Worm (Caenorhabditis elegans) whole organism, L4 larva: ENCODE data around the gene spp-16.
A peak's percentile ranks its signal among the peaks of the same experiment; 100 is the strongest.

Experiments
- D1046.2 ChIP-seq: fragments of 200-800 bp; sonication (Bioruptor generic); IDR thresholded peaks from 2 replicates; pipeline ENCODE4 v1.3.6; 2022; ENCODE audit warnings: missing genetic modification characterization, missing compliant biosample characterization
- F49E8.2 ChIP-seq: sonication (generic microtip); optimal IDR thresholded peaks from 2 replicates; lab custom pipeline; 2016; ENCODE audit warnings: missing compliant biosample characterization, mild to moderate bottlenecking, missing genetic modification characterization, borderline replicate concordance
- T26A8.4 ChIP-seq: fragments of 200-800 bp; sonication (Bioruptor generic); IDR thresholded peaks from 2 replicates; pipeline ENCODE4 v1.3.6; 2022; ENCODE audit warnings: missing genetic modification characterization, missing compliant biosample characterization
- Y105C5A.15 ChIP-seq: fragments of 200-800 bp; sonication (Bioruptor generic); IDR thresholded peaks from 2 replicates; pipeline ENCODE4 v1.3.6; 2022; ENCODE audit warnings: missing genetic modification characterization, missing compliant biosample characterization
- Y48G9A.11 ChIP-seq: fragments of 200-800 bp; sonication (Bioruptor generic); IDR thresholded peaks from 2 replicates; pipeline ENCODE4 v1.3.6; 2022; ENCODE audit warnings: missing genetic modification reagents, missing genetic modification characterization, missing compliant biosample characterization
- Y5F2A.4 ChIP-seq: fragments of 200-800 bp; sonication (Bioruptor generic); optimal IDR thresholded peaks from 2 replicates; lab custom pipeline; 2018; ENCODE audit warnings: mild to moderate bottlenecking, missing genetic modification characterization, missing compliant biosample characterization
- attf-4 ChIP-seq: sonication (generic microtip); optimal IDR thresholded peaks from 3 replicates; lab custom pipeline; 2017; ENCODE audit warnings: missing biosample characterization, missing genetic modification characterization
- ceh-20 ChIP-seq: fragments of 200-800 bp; sonication (Bioruptor generic); IDR thresholded peaks from 2 replicates; pipeline ENCODE4 v1.3.6; 2022; ENCODE audit warnings: missing genetic modification reagents, missing genetic modification characterization, missing compliant biosample characterization
- ceh-32 ChIP-seq: sonication (generic microtip); optimal IDR thresholded peaks from 2 replicates; lab custom pipeline; 2016; ENCODE audit warnings: mild to moderate bottlenecking, missing genetic modification characterization, missing compliant biosample characterization; ENCODE audit not compliant: poor library complexity
- ceh-62 ChIP-seq: sonication (generic microtip); optimal IDR thresholded peaks from 2 replicates; lab custom pipeline; 2017; ENCODE audit warnings: missing biosample characterization, missing genetic modification characterization
- ces-1 ChIP-seq: fragments of 150-350 bp; sonication (generic microtip); optimal IDR thresholded peaks from 4 replicates; lab custom pipeline; 2014; ENCODE audit warnings: missing biosample characterization, missing genetic modification reagents, missing genetic modification characterization
- cey-2 ChIP-seq: sonication (generic microtip); optimal IDR thresholded peaks from 3 replicates; lab custom pipeline; 2017; ENCODE audit warnings: missing genetic modification characterization, mild to moderate bottlenecking, missing compliant biosample characterization, antibody characterized with exemption, borderline replicate concordance; ENCODE audit not compliant: insufficient read depth
- ctbp-1 ChIP-seq: fragments of 200-800 bp; sonication (Bioruptor generic); IDR thresholded peaks from 2 replicates; pipeline ENCODE4 v1.3.6; 2022; ENCODE audit warnings: missing genetic modification reagents, missing genetic modification characterization, missing compliant biosample characterization
- daf-19 ChIP-seq: fragments of 200-800 bp; sonication (Bioruptor generic); conservative IDR thresholded peaks from 2 replicates; pipeline ENCODE4 v1.3.6; 2022; ENCODE audit warnings: missing genetic modification characterization, missing compliant biosample characterization
- daf-8 ChIP-seq: fragments of 200-800 bp; sonication (Bioruptor generic); IDR thresholded peaks from 2 replicates; pipeline ENCODE4 v1.3.6; 2022; ENCODE audit warnings: missing genetic modification characterization, missing compliant biosample characterization
- dmd-6 ChIP-seq: fragments of 200-800 bp; sonication (Bioruptor generic); IDR thresholded peaks from 2 replicates; pipeline ENCODE4 v1.3.6; 2022; ENCODE audit warnings: missing genetic modification reagents, missing genetic modification characterization, missing compliant biosample characterization
- dmd-8 ChIP-seq: fragments of 200-800 bp; sonication (Bioruptor generic); IDR thresholded peaks from 2 replicates; pipeline ENCODE4 v1.3.6; 2022; ENCODE audit warnings: missing genetic modification characterization, missing compliant biosample characterization
- duxl-1 ChIP-seq: sonication (generic microtip); optimal IDR thresholded peaks from 2 replicates; lab custom pipeline; 2016; ENCODE audit warnings: mild to moderate bottlenecking, missing genetic modification characterization, moderate library complexity, missing compliant biosample characterization; ENCODE audit not compliant: poor library complexity
- dve-1 ChIP-seq: sonication (generic microtip); optimal IDR thresholded peaks from 2 replicates; lab custom pipeline; 2017; ENCODE audit warnings: antibody characterized with exemption, mild to moderate bottlenecking, missing genetic modification characterization, missing compliant biosample characterization; ENCODE audit not compliant: insufficient read depth
- fkh-10 ChIP-seq: fragments of 150-350 bp; optimal IDR thresholded peaks from 2 replicates; lab custom pipeline; 2014; ENCODE audit warnings: missing biosample characterization, missing genetic modification reagents, missing genetic modification characterization
- gei-8 ChIP-seq: fragments of 200-800 bp; sonication (Bioruptor generic); optimal IDR thresholded peaks from 2 replicates; lab custom pipeline; 2018; ENCODE audit warnings: mild to moderate bottlenecking, missing genetic modification characterization, missing compliant biosample characterization
- lin-15B ChIP-seq: fragments of 150-350 bp; sonication (generic microtip); optimal IDR thresholded peaks from 3 replicates; lab custom pipeline; 2014; ENCODE audit warnings: missing biosample characterization, missing genetic modification characterization
- lin-38 ChIP-seq: fragments of 200-800 bp; sonication (Bioruptor generic); IDR thresholded peaks from 2 replicates; pipeline ENCODE4 v1.3.6; 2022; ENCODE audit warnings: missing genetic modification reagents, missing genetic modification characterization, missing compliant biosample characterization
- lin-39 ChIP-seq: fragments of 150-350 bp; optimal IDR thresholded peaks from 2 replicates; lab custom pipeline; 2014; ENCODE audit warnings: missing biosample characterization, missing genetic modification reagents, missing genetic modification characterization
- lir-3 ChIP-seq: sonication (generic microtip); optimal IDR thresholded peaks from 2 replicates; lab custom pipeline; 2016; ENCODE audit warnings: mild to moderate bottlenecking, missing genetic modification characterization, missing compliant biosample characterization
- mdl-1 ChIP-seq, 2 experiments: fragments of 150-350 bp in 1 of 2; sonication (generic microtip) in 1 of 2; optimal IDR thresholded peaks; 2 replicates each; lab custom pipeline; 2014 to 2017; ENCODE audit warnings: missing biosample characterization in 2 of 2, missing genetic modification characterization in 2 of 2
- mdt-29 ChIP-seq: fragments of 200-800 bp; sonication (Bioruptor generic); IDR thresholded peaks from 2 replicates; pipeline ENCODE4 v1.3.6; 2022; ENCODE audit warnings: missing genetic modification reagents, missing genetic modification characterization, missing compliant biosample characterization
- mxl-3 ChIP-seq: fragments of 200-800 bp; sonication (Bioruptor generic); optimal IDR thresholded peaks from 2 replicates; lab custom pipeline; 2018; ENCODE audit warnings: mild to moderate bottlenecking, missing genetic modification characterization, missing compliant biosample characterization
- nhr-11 ChIP-seq: fragments of 150-350 bp; optimal IDR thresholded peaks from 2 replicates; lab custom pipeline; 2014; ENCODE audit warnings: missing biosample characterization, missing genetic modification characterization
- nhr-28 ChIP-seq: fragments of 150-350 bp; optimal IDR thresholded peaks from 2 replicates; lab custom pipeline; 2014; ENCODE audit warnings: missing biosample characterization, missing genetic modification characterization
- nhr-41 ChIP-seq: fragments of 200-800 bp; sonication (Bioruptor generic); IDR thresholded peaks from 2 replicates; pipeline ENCODE4 v1.3.6; 2022; ENCODE audit warnings: missing genetic modification reagents, missing genetic modification characterization, missing compliant biosample characterization
- nhr-42 ChIP-seq: fragments of 200-800 bp; sonication (Bioruptor generic); IDR thresholded peaks from 2 replicates; pipeline ENCODE4 v1.3.6; 2022; ENCODE audit warnings: missing genetic modification characterization, missing compliant biosample characterization
- nhr-48 ChIP-seq: sonication (generic microtip); optimal IDR thresholded peaks from 2 replicates; lab custom pipeline; 2016; ENCODE audit warnings: mild to moderate bottlenecking, missing genetic modification characterization, missing compliant biosample characterization
- nhr-6 ChIP-seq: fragments of 150-350 bp; optimal IDR thresholded peaks from 2 replicates; lab custom pipeline; 2014; ENCODE audit warnings: missing biosample characterization, missing genetic modification characterization
- nhr-76 ChIP-seq: fragments of 150-350 bp; optimal IDR thresholded peaks from 2 replicates; lab custom pipeline; 2014; ENCODE audit warnings: missing biosample characterization, missing genetic modification characterization
- nhr-77 ChIP-seq: fragments of 150-350 bp; optimal IDR thresholded peaks from 2 replicates; lab custom pipeline; 2014; ENCODE audit warnings: missing biosample characterization, missing genetic modification characterization
- pha-4 ChIP-seq, 2 experiments: fragments of 150-350 bp in 1 of 2; fragments of 200-800 bp in 1 of 2; sonication (Bioruptor generic) in 1 of 2; IDR thresholded peaks in 1 of 2; optimal IDR thresholded peaks in 1 of 2; 2 replicates each; pipeline versions ENCODE4 v1.3.6 to Lab custom; 2014 to 2022; ENCODE audit warnings: missing genetic modification characterization in 2 of 2, missing genetic modification reagents in 2 of 2, missing biosample characterization in 1 of 2, missing compliant biosample characterization in 1 of 2
- pqm-1 ChIP-seq: sonication (generic microtip); optimal IDR thresholded peaks from 2 replicates; lab custom pipeline; 2017; ENCODE audit warnings: missing biosample characterization, missing genetic modification characterization
- rbr-2 ChIP-seq: sonication (generic microtip); optimal IDR thresholded peaks from 2 replicates; lab custom pipeline; 2016; ENCODE audit warnings: missing genotype, missing genetic modification characterization, missing compliant biosample characterization
- saeg-2 ChIP-seq: fragments of 200-800 bp; sonication (Bioruptor generic); IDR thresholded peaks from 2 replicates; pipeline ENCODE4 v1.3.6; 2022; ENCODE audit warnings: missing genetic modification reagents, missing genetic modification characterization, missing compliant biosample characterization
- sdz-12 ChIP-seq: fragments of 200-800 bp; sonication (Bioruptor generic); optimal IDR thresholded peaks from 2 replicates; lab custom pipeline; 2018; ENCODE audit warnings: mild to moderate bottlenecking, missing genetic modification characterization, missing compliant biosample characterization
- skn-1 ChIP-seq: fragments of 150-350 bp; optimal IDR thresholded peaks from 2 replicates; lab custom pipeline; 2014; ENCODE audit warnings: missing biosample characterization, missing genetic modification characterization
- snpc-1.2 ChIP-seq: fragments of 200-800 bp; sonication (Bioruptor generic); IDR thresholded peaks from 2 replicates; pipeline ENCODE4 v1.3.6; 2022; ENCODE audit warnings: missing genetic modification reagents, missing genetic modification characterization, missing compliant biosample characterization
- snpc-4 ChIP-seq: fragments of 150-350 bp; optimal IDR thresholded peaks from 2 replicates; lab custom pipeline; 2014; ENCODE audit warnings: missing biosample characterization, missing genetic modification characterization
- spr-3 ChIP-seq: fragments of 200-800 bp; sonication (Bioruptor generic); optimal IDR thresholded peaks from 2 replicates; lab custom pipeline; 2018; ENCODE audit warnings: mild to moderate bottlenecking, missing genetic modification characterization, missing compliant biosample characterization
- unc-130 ChIP-seq: sonication (generic microtip); optimal IDR thresholded peaks from 2 replicates; lab custom pipeline; 2016; ENCODE audit warnings: missing genetic modification reagents, missing genetic modification characterization, missing compliant biosample characterization
- unc-62 ChIP-seq, 3 experiments: fragments of 150-350 bp in 1 of 3; sonication (generic microtip); optimal IDR thresholded peaks in 2 of 3; peaks in 1 of 3; 1 replicate in 1 of 3; 2 replicates in 2 of 3; lab custom pipeline; 2014 to 2017; ENCODE audit warnings: missing biosample characterization in 3 of 3, missing genetic modification characterization in 3 of 3, missing genetic modification reagents in 3 of 3, missing genotype in 1 of 3
- vab-7 ChIP-seq: fragments of 200-800 bp; sonication (Bioruptor generic); IDR thresholded peaks from 2 replicates; pipeline ENCODE4 v1.3.6; 2022; ENCODE audit warnings: missing genetic modification reagents, missing genetic modification characterization, missing compliant biosample characterization
- zag-1 ChIP-seq: fragments of 150-350 bp; optimal IDR thresholded peaks from 2 replicates; lab custom pipeline; 2014; ENCODE audit warnings: missing biosample characterization, missing genetic modification characterization
- zip-2 ChIP-seq: fragments of 150-350 bp; optimal IDR thresholded peaks from 2 replicates; lab custom pipeline; 2014; ENCODE audit warnings: missing biosample characterization, missing genetic modification characterization
- ztf-7 ChIP-seq: fragments of 150-350 bp; optimal IDR thresholded peaks from 2 replicates; lab custom pipeline; 2014; ENCODE audit warnings: missing biosample characterization, missing genetic modification characterization

Gene spp-16

ce11 chrV:10938739-10939138 lies 37.6 kb upstream of the spp-16 start, which contains the start of gene F17C11.11 (continued):
- TF ChIP-seq D1046.2 (GFP tag; lab: Robert Waterston, UW): no peak
- no peak for TF ChIP-seq nhr-77 (tag; lab: Kevin White, UChicago)
- peak; percentile 96 for TF ChIP-seq zip-2 (tag; lab: Kevin White, UChicago)
- TF ChIP-seq lir-3 (tag; lab: Kevin White, UChicago): no peak
- TF ChIP-seq dmd-6 (GFP tag; lab: Robert Waterston, UW): peak; percentile 77
- TF ChIP-seq Y105C5A.15 (GFP tag; lab: Robert Waterston, UW): no peak
- TF ChIP-seq saeg-2: no peak
- TF ChIP-seq snpc-4 (tag; lab: Kevin White, UChicago): no peak
- no peak for TF ChIP-seq ctbp-1
- TF ChIP-seq lin-15B (tag; lab: Kevin White, UChicago): no peak
- no peak for TF ChIP-seq F49E8.2 (tag; lab: Kevin White, UChicago)
- TF ChIP-seq Y48G9A.11 (GFP tag; lab: Robert Waterston, UW): no peak
- TF ChIP-seq nhr-76 (tag; lab: Kevin White, UChicago): no peak
- TF ChIP-seq gei-8: no peak
- TF ChIP-seq daf-19: no peak
- peak; percentile 43 for TF ChIP-seq cey-2
- no peak for TF ChIP-seq ceh-20 (GFP tag; lab: Robert Waterston, UW)
- no peak for TF ChIP-seq skn-1 (tag; lab: Kevin White, UChicago)
- TF ChIP-seq ztf-7: peak; percentile 76
- no peak for TF ChIP-seq mdt-29 (GFP tag; lab: Robert Waterston, UW)
- TF ChIP-seq T26A8.4 (GFP tag; lab: Robert Waterston, UW): no peak
- TF ChIP-seq nhr-48 (tag; lab: Kevin White, UChicago): peak; percentile 24
- TF ChIP-seq pqm-1 (tag; lab: Kevin White, UChicago): no peak
- TF ChIP-seq unc-130: no peak
- TF ChIP-seq dve-1 (tag; lab: Kevin White, UChicago): peak; percentile 88
- TF ChIP-seq nhr-6 (tag; lab: Kevin White, UChicago): peak; percentile 36
- TF ChIP-seq sdz-12 (GFP tag; lab: Kevin White, UChicago): no peak
- no peak for TF ChIP-seq nhr-41 (GFP tag; lab: Robert Waterston, UW)
- no peak for TF ChIP-seq ceh-62 (tag; lab: Kevin White, UChicago)
- peak; percentile 35 for TF ChIP-seq mxl-3
- no peak for TF ChIP-seq dmd-8 (GFP tag; lab: Robert Waterston, UW)
- no peak for TF ChIP-seq ceh-32 (tag; lab: Kevin White, UChicago)
- no peak for TF ChIP-seq vab-7
- TF ChIP-seq zag-1: no peak
- no peak for TF ChIP-seq rbr-2 (tag; lab: Kevin White, UChicago)
- TF ChIP-seq spr-3: no peak
- TF ChIP-seq duxl-1 (tag; lab: Kevin White, UChicago): no peak
- TF ChIP-seq nhr-42: no peak
- no peak; the same call in 1 of the 2 replicates for TF ChIP-seq pha-4 (GFP tag; IDR thresholded peaks at IDR 0.05; lab: Robert Waterston, UW)
- TF ChIP-seq pha-4 (tag; optimal IDR thresholded peaks at IDR 0.05; lab: Kevin White, UChicago): no peak
- TF ChIP-seq mdl-1 (tag; optimal IDR thresholded peaks at IDR 0.05; lab: Kevin White, UChicago): peak in 1 of 2 experiments; percentile 44

ce11 chrV:10937294-10937693 lies 36.2 kb upstream of the spp-16 start:
- TF ChIP-seq nhr-11 (tag; lab: Kevin White, UChicago) (peak; percentile 22), nhr-28 (tag; lab: Kevin White, UChicago) (peak; percentile 48), cey-2 (no peak), attf-4 (tag; lab: Kevin White, UChicago) (no peak), ces-1 (peak; percentile 70), dmd-8 (GFP tag; lab: Robert Waterston, UW) (no peak), lin-38 (0 out of 2 replicates have a peak, but pooled peaks have one; percentile 23), dmd-6 (GFP tag; lab: Robert Waterston, UW) (peak; percentile 65), unc-62 (GFP tag; optimal IDR thresholded peaks at IDR 0.05 in 1 of 2; lab: Kevin White, UChicago) (peak in 1 of 2 experiments; percentile 66), unc-62 (tag; optimal IDR thresholded peaks at IDR 0.05; lab: Kevin White, UChicago) (no peak), lin-39 (tag; lab: Kevin White, UChicago) (no peak), fkh-10 (GFP tag; lab: Kevin White, UChicago) (peak; percentile 95), Y5F2A.4 (GFP tag; lab: Kevin White, UChicago) (no peak), daf-8 (GFP tag; lab: Robert Waterston, UW) (no peak), nhr-77 (tag; lab: Kevin White, UChicago) (no peak), ceh-20 (GFP tag; lab: Robert Waterston, UW) (peak; percentile 23; the same call in 1 of the 2 replicates), sdz-12 (GFP tag; lab: Kevin White, UChicago) (no peak), snpc-1.2 (GFP tag; lab: Robert Waterston, UW) (no peak)
